Worm (Caenorhabditis elegans) whole organism, mixed stage, embryonic: ENCODE measurements around the gene T19C4.5.

Experiments
- ceh-39 ChIP-seq: fragments of 150-350 bp; optimal IDR thresholded peaks from 2 replicates; lab custom pipeline; 2014; ENCODE audit warnings: missing biosample characterization, missing genetic modification characterization
- ces-1 ChIP-seq: fragments of 150-350 bp; optimal IDR thresholded peaks from 2 replicates; lab custom pipeline; 2014; ENCODE audit warnings: missing biosample characterization, missing genetic modification reagents, missing genetic modification characterization
- lsy-2 ChIP-seq: fragments of 150-350 bp; optimal IDR thresholded peaks from 2 replicates; lab custom pipeline; 2014; ENCODE audit warnings: missing biosample characterization, missing genetic modification characterization
- mls-2 ChIP-seq: sonication (generic microtip); optimal IDR thresholded peaks from 2 replicates; lab custom pipeline; 2016; ENCODE audit warnings: mild to moderate bottlenecking, missing genetic modification characterization, moderate library complexity, missing compliant biosample characterization
- nhr-12 ChIP-seq: fragments of 150-350 bp; optimal IDR thresholded peaks from 2 replicates; lab custom pipeline; 2014; ENCODE audit warnings: missing biosample characterization, missing genetic modification characterization
- nhr-2 ChIP-seq: fragments of 150-350 bp; optimal IDR thresholded peaks from 2 replicates; lab custom pipeline; 2014; ENCODE audit warnings: missing biosample characterization, missing genetic modification characterization
- nhr-237 ChIP-seq: fragments of 150-350 bp; optimal IDR thresholded peaks from 2 replicates; lab custom pipeline; 2014; ENCODE audit warnings: missing biosample characterization, missing genetic modification characterization
- pha-4 ChIP-seq: fragments of 150-350 bp; optimal IDR thresholded peaks from 2 replicates; lab custom pipeline; 2018; ENCODE audit warnings: missing biosample characterization, missing genetic modification reagents, missing genetic modification characterization
- sem-2 ChIP-seq: fragments of 200-800 bp; sonication (Bioruptor generic); optimal IDR thresholded peaks from 2 replicates; lab custom pipeline; 2018; ENCODE audit warnings: mild to moderate bottlenecking, missing genetic modification characterization, missing compliant biosample characterization
- unc-62 ChIP-seq: fragments of 150-350 bp; optimal IDR thresholded peaks from 2 replicates; lab custom pipeline; 2014; ENCODE audit warnings: missing biosample characterization, missing genetic modification reagents, missing genetic modification characterization

ce11 chrV:11164475-11164874, 7.5 kb upstream of the T19C4.5 start, which contains the start of gene srg-40:
- TF ChIP-seq lsy-2 (tag; lab: Kevin White, UChicago) (no peak), pha-4 (tag; lab: Kevin White, UChicago) (no peak), mls-2 (tag; lab: Kevin White, UChicago) (no peak), ces-1 (GFP tag; lab: Kevin White, UChicago) (no peak), nhr-237 (tag; lab: Kevin White, UChicago) (no peak), nhr-12 (no peak), unc-62 (no peak), sem-2 (GFP tag; lab: Kevin White, UChicago) (no peak), nhr-2 (no peak), ceh-39 (no peak)
